Worm (Caenorhabditis elegans): ENCODE results near the gene W03F9.9.
A peak's percentile ranks its signal among the peaks of the same experiment; 100 is the strongest.

W03F9.9 gene

ce11 chrV:176870-177467 is 38.3 kb downstream of the W03F9.9 start, which contains the start of gene cul-3 (continued):
- TF ChIP-seq fos-1 (tag; optimal IDR thresholded peaks at IDR 0.05) (no peak), php-3 (GFP tag; IDR thresholded peaks at IDR 0.05) (no peak), T26A8.4 (GFP tag; IDR thresholded peaks at IDR 0.05) (peak; percentile 49; the same call in 1 of the 2 replicates), saeg-2 (GFP tag; IDR thresholded peaks at IDR 0.05) (no peak), jun-1 (tag; optimal IDR thresholded peaks at IDR 0.05) (peak; percentile 27), hif-1 (tag; optimal IDR thresholded peaks at IDR 0.05) (no peak), unc-130 (GFP tag; optimal IDR thresholded peaks at IDR 0.05) (no peak), dmd-9 (GFP tag; IDR thresholded peaks at IDR 0.05) (no peak), F26F4.8 (GFP tag; conservative IDR thresholded peaks at IDR 0.05) (no peak), lir-3 (tag; optimal IDR thresholded peaks at IDR 0.05) (no peak), daf-8 (GFP tag; IDR thresholded peaks at IDR 0.05) (no peak)

DNA sequence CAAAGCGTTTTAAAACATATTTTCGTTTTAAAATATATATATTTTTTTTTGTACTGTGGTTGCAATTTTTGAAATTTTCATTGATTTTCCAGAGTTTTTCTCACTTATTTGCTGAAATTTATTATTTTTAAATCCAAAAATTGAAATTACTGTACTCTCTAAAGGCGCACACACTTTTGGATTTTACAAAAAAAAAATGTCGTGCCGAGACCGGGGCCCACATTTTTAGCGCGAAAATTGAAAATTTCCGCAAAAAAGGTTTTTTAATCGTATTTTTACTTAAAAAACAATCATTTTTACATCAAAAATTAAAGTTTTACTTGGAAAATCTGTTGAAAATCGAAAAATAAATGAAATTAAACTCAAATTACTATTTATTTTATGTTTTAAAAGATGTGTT is 46.4 kb downstream of the W03F9.9 start:
- TF ChIP-seq R02D3.7 (tag; optimal IDR thresholded peaks at IDR 0.05), result no peak
- no peak for TF ChIP-seq zip-11 (GFP tag; IDR thresholded peaks at IDR 0.05)
- no peak for TF ChIP-seq gei-8 (GFP tag; optimal IDR thresholded peaks at IDR 0.05)
- no peak for TF ChIP-seq lin-39 (tag; optimal IDR thresholded peaks at IDR 0.05)
- TF ChIP-seq mes-2 (tag; optimal IDR thresholded peaks at IDR 0.05; ENCODE audit: poor library complexity, severe bottlenecking), result no peak
- TF ChIP-seq lin-15B (tag; optimal IDR thresholded peaks at IDR 0.05), result no peak

- TF ChIP-seq F37D6.2 (tag; optimal IDR thresholded peaks at IDR 0.05), result no peak
- TF ChIP-seq Y48G9A.11 (GFP tag; IDR thresholded peaks at IDR 0.05), result 0 out of 2 replicates have a peak, but pooled peaks have one; percentile 17
- TF ChIP-seq mep-1 (tag; optimal IDR thresholded peaks at IDR 0.05), result peak; percentile 44
- TF ChIP-seq unc-130 (GFP tag; optimal IDR thresholded peaks at IDR 0.05), result peak; percentile 62
- TF ChIP-seq T26A8.4 (GFP tag; IDR thresholded peaks at IDR 0.05), result no peak
- peak; percentile 39 for TF ChIP-seq dve-1 (tag; optimal IDR thresholded peaks at IDR 0.05; ENCODE audit: insufficient read depth)
- peak; percentile 17 for TF ChIP-seq rbr-2 (tag; optimal IDR thresholded peaks at IDR 0.05)
- TF ChIP-seq vab-7 (GFP tag; IDR thresholded peaks at IDR 0.05), result no peak
- TF ChIP-seq lsy-2 (tag; optimal IDR thresholded peaks at IDR 0.05), result peak in 1 of 2 experiments; percentile 53
- TF ChIP-seq mdl-1 (tag; optimal IDR thresholded peaks at IDR 0.05), result peak in 1 of 2 experiments; percentile 27
- TF ChIP-seq dmd-6 (GFP tag; IDR thresholded peaks at IDR 0.05), result peak; percentile 12; the same call in 1 of the 2 replicates
- peak; percentile 26 for TF ChIP-seq hlh-11 (tag; optimal IDR thresholded peaks at IDR 0.05)
- peak; percentile 71 for TF ChIP-seq hlh-30 (tag; optimal IDR thresholded peaks at IDR 0.05; ENCODE audit: insufficient read depth)
- TF ChIP-seq fkh-10 (GFP tag; optimal IDR thresholded peaks at IDR 0.05), result peak; percentile 39
- TF ChIP-seq F49E8.2 (tag; optimal IDR thresholded peaks at IDR 0.05; ENCODE audit: borderline replicate concordance), result peak; percentile 23
- no peak for TF ChIP-seq lin-1 (GFP tag; IDR thresholded peaks at IDR 0.05)
- peak; percentile 78 for TF ChIP-seq hmg-1.1 (GFP tag; IDR thresholded peaks at IDR 0.05)
- TF ChIP-seq dmd-8 (GFP tag; IDR thresholded peaks at IDR 0.05), result no peak
- no peak for TF ChIP-seq daf-19 (GFP tag; conservative IDR thresholded peaks at IDR 0.05)
- peak; percentile 55 for TF ChIP-seq lin-38 (GFP tag; IDR thresholded peaks at IDR 0.05)
- TF ChIP-seq daf-8 (GFP tag; IDR thresholded peaks at IDR 0.05), result no peak
- peak; percentile 65 for TF ChIP-seq dpl-1 (GFP tag; optimal IDR thresholded peaks at IDR 0.05)
- peak in 1 of 2 experiments; percentile 45 for TF ChIP-seq unc-62 (GFP tag; optimal IDR thresholded peaks at IDR 0.05 in 1 of 2)
- TF ChIP-seq unc-62 (tag; optimal IDR thresholded peaks at IDR 0.05), result no peak
- no peak for TF ChIP-seq aly-2 (tag; optimal IDR thresholded peaks at IDR 0.05)
- no peak for TF ChIP-seq arid-1 (GFP tag; conservative IDR thresholded peaks at IDR 0.05)
- no peak for TF ChIP-seq skn-1 (tag; optimal IDR thresholded peaks at IDR 0.05)
- peak; percentile 55 for TF ChIP-seq aha-1 (tag)
Measured at ce11 chrV:185694-186217, 47.1 kb downstream of the W03F9.9 start, which contains the start of gene arid-1. TSS of gene arid-1 (plus strand) at chrV:186167.
